Worm (Caenorhabditis elegans): Measurements from ENCODE around the gene cyp-29A2.
"Not testable (repeated sequence)": the region's sequence is repeated elsewhere in the genome, so short reads cannot be mapped to it uniquely, and the experiment has no call there.

cyp-29A2 gene

ce11 chrV:11174663-11175062, 42.7 kb upstream of the cyp-29A2 start (continued):
- TF ChIP-seq hlh-11 (tag; optimal IDR thresholded peaks at IDR 0.05) (peak; percentile 42), spr-1 (tag; optimal IDR thresholded peaks at IDR 0.05) (peak; percentile 5), aha-1 (tag) (no peak), set-16 (GFP tag; IDR thresholded peaks at IDR 0.05) (peak; percentile 68)

- TF ChIP-seq mep-1 (tag; optimal IDR thresholded peaks at IDR 0.05) (peak; percentile 43), php-3 (GFP tag; IDR thresholded peaks at IDR 0.05) (peak; percentile 25; the same call in 1 of the 2 replicates), snpc-1.2 (GFP tag; IDR thresholded peaks at IDR 0.05) (peak; percentile 84), unc-130 (GFP tag; optimal IDR thresholded peaks at IDR 0.05) (peak; percentile 53), snpc-4 (tag; optimal IDR thresholded peaks at IDR 0.05) (peak; percentile 74), F49E8.2 (tag; optimal IDR thresholded peaks at IDR 0.05; ENCODE audit: borderline replicate concordance) (peak; percentile 76), mdt-29 (GFP tag; IDR thresholded peaks at IDR 0.05) (peak; percentile 13; the same call in 1 of the 2 replicates), T26A8.4 (GFP tag; IDR thresholded peaks at IDR 0.05) (peak; percentile 58), Y48G9A.11 (GFP tag; IDR thresholded peaks at IDR 0.05) (peak; percentile 59; the same call in 1 of the 2 replicates), dmd-8 (GFP tag; IDR thresholded peaks at IDR 0.05) (0 out of 2 replicates have a peak, but pooled peaks have one; percentile 56), hlh-11 (tag; optimal IDR thresholded peaks at IDR 0.05) (peak; percentile 37), ceh-44 (GFP tag; IDR thresholded peaks at IDR 0.05) (0 out of 2 replicates have a peak, but pooled peaks have one; percentile 67), dmd-6 (GFP tag; IDR thresholded peaks at IDR 0.05) (peak; percentile 41; the same call in 1 of the 2 replicates), lin-38 (GFP tag; IDR thresholded peaks at IDR 0.05) (peak; percentile 60), daf-16 (tag; optimal IDR thresholded peaks at IDR 0.05) (peak; percentile 21), nhr-48 (tag; optimal IDR thresholded peaks at IDR 0.05) (peak; percentile 27), dve-1 (tag; optimal IDR thresholded peaks at IDR 0.05; ENCODE audit: insufficient read depth) (peak; percentile 5), nhr-102 (tag; optimal IDR thresholded peaks at IDR 0.05) (peak; percentile 32), mes-2 (tag; optimal IDR thresholded peaks at IDR 0.05; ENCODE audit: poor library complexity, severe bottlenecking) (peak; percentile 54), vab-7 (GFP tag; IDR thresholded peaks at IDR 0.05) (peak; percentile 52; the same call in 1 of the 2 replicates)
- TF ChIP-seq daf-16 (GFP tag; optimal IDR thresholded peaks at IDR 0.05) = not testable (repeated sequence)
Measured at ce11 chrV:11175336-11175938, 41.9 kb upstream of the cyp-29A2 start.

- peak; percentile 85 for TF ChIP-seq arid-1 (GFP tag; conservative IDR thresholded peaks at IDR 0.05)
- peak; percentile 69 for TF ChIP-seq pha-4 (GFP tag; IDR thresholded peaks at IDR 0.05)
- not testable (repeated sequence) for TF ChIP-seq pha-4 (tag; optimal IDR thresholded peaks at IDR 0.05)
- peak; percentile 60 for TF ChIP-seq Y48G9A.11 (GFP tag; IDR thresholded peaks at IDR 0.05)
- peak; percentile 50 for TF ChIP-seq mep-1 (tag; optimal IDR thresholded peaks at IDR 0.05)
- TF ChIP-seq spr-1 (tag; optimal IDR thresholded peaks at IDR 0.05) = peak; percentile 48
- peak; percentile 63 for TF ChIP-seq mxl-3 (GFP tag; optimal IDR thresholded peaks at IDR 0.05)
- peak; percentile 35 for TF ChIP-seq F10B5.3 (tag; optimal IDR thresholded peaks at IDR 0.05)
- TF ChIP-seq F49E8.2 (tag; optimal IDR thresholded peaks at IDR 0.05; ENCODE audit: borderline replicate concordance) = peak; percentile 84
- TF ChIP-seq tra-1 (GFP tag; IDR thresholded peaks at IDR 0.05) = 0 out of 2 replicates have a peak, but pooled peaks have one; percentile 26
- peak; percentile 81 for TF ChIP-seq ceh-44 (GFP tag; IDR thresholded peaks at IDR 0.05)
- peak; percentile 26 for TF ChIP-seq zip-2 (tag; optimal IDR thresholded peaks at IDR 0.05)
- TF ChIP-seq dmd-6 (GFP tag; IDR thresholded peaks at IDR 0.05) = peak; percentile 83
- 0 out of 2 replicates have a peak, but pooled peaks have one; percentile 37 for TF ChIP-seq saeg-2 (GFP tag; IDR thresholded peaks at IDR 0.05)
- peak; percentile 60 for TF ChIP-seq php-3 (GFP tag; IDR thresholded peaks at IDR 0.05)
- TF ChIP-seq nhr-48 (tag; optimal IDR thresholded peaks at IDR 0.05) = peak; percentile 58
- TF ChIP-seq madf-5 (GFP tag; IDR thresholded peaks at IDR 0.05) = 0 out of 4 replicates have a peak, but pooled peaks of 1 of the 2 experiments have one; percentile 30
- peak; percentile 85 for TF ChIP-seq snpc-4 (tag; optimal IDR thresholded peaks at IDR 0.05)
- TF ChIP-seq daf-16 (GFP tag; optimal IDR thresholded peaks at IDR 0.05) = peak; percentile 30 to 33
- peak; percentile 62 for TF ChIP-seq daf-16 (tag; optimal IDR thresholded peaks at IDR 0.05)
- TF ChIP-seq rbr-2 (tag; optimal IDR thresholded peaks at IDR 0.05) = peak; percentile 27
- TF ChIP-seq nhr-102 (tag; optimal IDR thresholded peaks at IDR 0.05) = peak; percentile 76
- peak; percentile 19 for TF ChIP-seq unc-130 (GFP tag; optimal IDR thresholded peaks at IDR 0.05)
- 0 out of 2 replicates have a peak, but pooled peaks have one; percentile 7 for TF ChIP-seq nhr-41 (GFP tag; IDR thresholded peaks at IDR 0.05)
- peak; percentile 70 for TF ChIP-seq dve-1 (tag; optimal IDR thresholded peaks at IDR 0.05; ENCODE audit: insufficient read depth)
- TF ChIP-seq duxl-1 (tag; optimal IDR thresholded peaks at IDR 0.05; ENCODE audit: poor library complexity) = peak; percentile 70
- TF ChIP-seq snpc-1.2 (GFP tag; IDR thresholded peaks at IDR 0.05) = peak; percentile 92
- peak; percentile 72 for TF ChIP-seq lin-38 (GFP tag; IDR thresholded peaks at IDR 0.05)
- TF ChIP-seq mes-2 (tag; optimal IDR thresholded peaks at IDR 0.05; ENCODE audit: poor library complexity, severe bottlenecking) = peak; percentile 77
- TF ChIP-seq hlh-30 (tag; optimal IDR thresholded peaks at IDR 0.05; ENCODE audit: insufficient read depth) = peak; percentile 46
- TF ChIP-seq hlh-11 (tag; optimal IDR thresholded peaks at IDR 0.05) = peak; percentile 81
- peak; percentile 3 for TF ChIP-seq pqm-1 (tag; optimal IDR thresholded peaks at IDR 0.05)
- TF ChIP-seq mxl-2 (GFP tag; conservative IDR thresholded peaks at IDR 0.05) = 0 out of 2 replicates have a peak, but pooled peaks have one; percentile 20
Measured at ce11 chrV:11176693-11177304, 40.6 kb upstream of the cyp-29A2 start.
